Fruit fly (Drosophila melanogaster) whole organism, embryonic: ENCODE measurements around the gene ph-p.

Experiments used
- CG10431 ChIP-seq: fragments of 200-800 bp; sonication (Bioruptor generic); optimal IDR thresholded peaks from 3 replicates; lab custom pipeline; 2018; ENCODE audit warnings: missing biosample characterization, mild to moderate bottlenecking, missing genetic modification characterization
- CG13894 ChIP-seq: fragments of 200-800 bp; sonication (Bioruptor generic); optimal IDR thresholded peaks from 3 replicates; lab custom pipeline; 2018; ENCODE audit warnings: missing biosample characterization, mild to moderate bottlenecking, missing genetic modification characterization, moderate library complexity
- CG14710 ChIP-seq: fragments of 200-800 bp; sonication (Bioruptor generic); optimal IDR thresholded peaks from 3 replicates; lab custom pipeline; 2019; ENCODE audit warnings: missing biosample characterization, mild to moderate bottlenecking, missing genetic modification characterization, moderate library complexity
- CG15696 ChIP-seq: fragments of 200-800 bp; sonication (Bioruptor generic); optimal IDR thresholded peaks from 2 replicates; lab custom pipeline; 2019; ENCODE audit warnings: missing biosample characterization, mild to moderate bottlenecking, missing genetic modification characterization, moderate library complexity
- CG16813 ChIP-seq: fragments of 200-800 bp; sonication (Bioruptor generic); IDR thresholded peaks from 3 replicates; pipeline ENCODE4 v1.3.6; 2022; ENCODE audit warnings: missing biosample characterization, missing genetic modification characterization; ENCODE audit not compliant: partially characterized antibody
- CG30403 ChIP-seq: fragments of 200-800 bp; sonication (Bioruptor generic); optimal IDR thresholded peaks from 3 replicates; lab custom pipeline; 2016; ENCODE audit warnings: missing biosample characterization, missing genetic modification characterization
- CG30431 ChIP-seq: fragments of 200-800 bp; sonication (Bioruptor generic); optimal IDR thresholded peaks from 2 replicates; lab custom pipeline; 2017; ENCODE audit warnings: missing biosample characterization, missing genetic modification characterization
- CG33557 ChIP-seq: fragments of 200-800 bp; sonication (Bioruptor generic); optimal IDR thresholded peaks from 2 replicates; lab custom pipeline; 2019; ENCODE audit warnings: missing biosample characterization, mild to moderate bottlenecking, missing genetic modification characterization, moderate library complexity
- CG5180 ChIP-seq: fragments of 200-800 bp; sonication (Bioruptor generic); optimal IDR thresholded peaks from 3 replicates; lab custom pipeline; 2017; ENCODE audit warnings: missing biosample characterization, missing genetic modification characterization, mild to moderate bottlenecking, moderate library complexity, missing genetic modification reagents
- CG7745 ChIP-seq: fragments of 200-800 bp; sonication (Bioruptor generic); optimal IDR thresholded peaks from 2 replicates; lab custom pipeline; 2018; ENCODE audit warnings: missing biosample characterization, mild to moderate bottlenecking, missing genetic modification characterization, moderate library complexity
- CG7839 ChIP-seq: fragments of 200-800 bp; sonication (Bioruptor generic); optimal IDR thresholded peaks from 3 replicates; lab custom pipeline; 2018; ENCODE audit warnings: missing biosample characterization, mild to moderate bottlenecking, missing genetic modification characterization, moderate library complexity
- CG8478 ChIP-seq: fragments of >200 bp; optimal IDR thresholded peaks from 2 replicates; lab custom pipeline; 2018
- CG8924 ChIP-seq: fragments of 200-800 bp; optimal IDR thresholded peaks from 3 replicates; lab custom pipeline; 2019; ENCODE audit warnings: missing biosample characterization, mild to moderate bottlenecking, missing genetic modification characterization, moderate library complexity
- CoRest ChIP-seq: fragments of 200-800 bp; sonication (Bioruptor generic); optimal IDR thresholded peaks from 3 replicates; lab custom pipeline; 2018; ENCODE audit warnings: missing biosample characterization, mild to moderate bottlenecking, missing genetic modification characterization, moderate library complexity
- Dad ChIP-seq: fragments of 200-800 bp; sonication (Bioruptor generic); optimal IDR thresholded peaks from 3 replicates; lab custom pipeline; 2016; ENCODE audit warnings: missing biosample characterization, missing genetic modification characterization
- Dbx ChIP-seq: fragments of 200-800 bp; sonication (Bioruptor generic); IDR thresholded peaks from 3 replicates; pipeline ENCODE4 v1.3.6; 2022; ENCODE audit warnings: missing biosample characterization, missing genetic modification characterization
- Gug ChIP-seq: fragments of 200-800 bp; sonication (Bioruptor generic); IDR thresholded peaks from 4 replicates; pipeline ENCODE4 v1.3.6; 2022; ENCODE audit warnings: missing biosample characterization, missing genetic modification characterization
- Hey ChIP-seq: fragments of 200-800 bp; sonication (Bioruptor generic); optimal IDR thresholded peaks from 3 replicates; lab custom pipeline; 2018; ENCODE audit warnings: missing biosample characterization, mild to moderate bottlenecking, missing genetic modification characterization
- Hmx ChIP-seq: fragments of 200-800 bp; sonication (Bioruptor generic); optimal IDR thresholded peaks from 2 replicates; lab custom pipeline; 2016; ENCODE audit warnings: missing biosample characterization, missing genetic modification characterization
- Hsf ChIP-seq: fragments of 200-800 bp; sonication (Bioruptor generic); optimal IDR thresholded peaks from 3 replicates; lab custom pipeline; 2016; ENCODE audit warnings: missing biosample characterization, missing genetic modification characterization
- Nf-YC ChIP-seq: fragments of 200-800 bp; optimal IDR thresholded peaks from 3 replicates; lab custom pipeline; 2019; ENCODE audit warnings: missing biosample characterization, mild to moderate bottlenecking, missing genetic modification characterization, moderate library complexity
- Ptx1 ChIP-seq: fragments of 200-800 bp; sonication (Bioruptor generic); IDR thresholded peaks from 2 replicates; pipeline ENCODE4 v1.3.6; 2022; ENCODE audit warnings: missing biosample characterization, missing genetic modification characterization
- Ravus ChIP-seq: fragments of 200-800 bp; sonication (Bioruptor generic); IDR thresholded peaks from 2 replicates; pipeline ENCODE4 v1.3.6; 2022; ENCODE audit warnings: missing biosample characterization, missing genetic modification characterization
- Sox102F ChIP-seq: fragments of 200-800 bp; sonication (Bioruptor generic); optimal IDR thresholded peaks from 2 replicates; lab custom pipeline; 2018; ENCODE audit warnings: missing biosample characterization, mild to moderate bottlenecking, missing genetic modification characterization, moderate library complexity
- Usf ChIP-seq: fragments of 200-800 bp; sonication (Bioruptor generic); optimal IDR thresholded peaks from 2 replicates; lab custom pipeline; 2017; ENCODE audit warnings: missing genotype, missing biosample characterization, missing genetic modification characterization
- Xrp1 ChIP-seq: fragments of 200-800 bp; sonication (Bioruptor generic); IDR thresholded peaks from 2 replicates; pipeline ENCODE4 v1.3.6; 2022; ENCODE audit warnings: missing biosample characterization, missing genetic modification characterization
- btn ChIP-seq: fragments of 200-800 bp; sonication (Bioruptor generic); optimal IDR thresholded peaks from 2 replicates; lab custom pipeline; 2016; ENCODE audit warnings: missing biosample characterization, missing genetic modification characterization
- caup ChIP-seq: fragments of 200-800 bp; sonication (Bioruptor generic); optimal IDR thresholded peaks from 3 replicates; lab custom pipeline; 2017; ENCODE audit warnings: missing biosample characterization, mild to moderate bottlenecking, missing genetic modification characterization, moderate library complexity; ENCODE audit not compliant: severe bottlenecking
- crol ChIP-seq: fragments of 200-800 bp; sonication (Bioruptor generic); IDR thresholded peaks from 2 replicates; pipeline ENCODE4 v1.3.6; 2022; ENCODE audit warnings: missing biosample characterization, missing genetic modification characterization
- dpn ChIP-seq, 2 experiments: fragments of 200-800 bp; sonication (Bioruptor generic); optimal IDR thresholded peaks; 3 replicates each; lab custom pipeline; 2016; ENCODE audit warnings: missing biosample characterization in 2 of 2, missing genetic modification characterization in 2 of 2
- eyg ChIP-seq: fragments of 200-800 bp; sonication (Bioruptor generic); optimal IDR thresholded peaks from 3 replicates; lab custom pipeline; 2016; ENCODE audit warnings: missing biosample characterization, missing genetic modification characterization
- fd96Cb ChIP-seq: fragments of 200-800 bp; sonication (Bioruptor generic); optimal IDR thresholded peaks from 2 replicates; lab custom pipeline; 2018; ENCODE audit warnings: missing biosample characterization, mild to moderate bottlenecking, missing genetic modification characterization, moderate library complexity
- grau ChIP-seq: fragments of 200-800 bp; optimal IDR thresholded peaks from 3 replicates; lab custom pipeline; 2019; ENCODE audit warnings: missing biosample characterization, mild to moderate bottlenecking, missing genetic modification characterization, moderate library complexity
- kay ChIP-seq: fragments of 200-800 bp; sonication (Bioruptor generic); optimal IDR thresholded peaks from 2 replicates; lab custom pipeline; 2016; ENCODE audit warnings: missing biosample characterization, missing genetic modification characterization
- lab ChIP-seq: fragments of 200-800 bp; sonication (Bioruptor generic); optimal IDR thresholded peaks from 3 replicates; lab custom pipeline; 2017; ENCODE audit warnings: missing biosample characterization, missing genetic modification characterization, mild to moderate bottlenecking, moderate library complexity, missing genetic modification reagents
- nau ChIP-seq: fragments of 200-800 bp; sonication (Bioruptor generic); optimal IDR thresholded peaks from 3 replicates; lab custom pipeline; 2017; ENCODE audit warnings: missing biosample characterization, mild to moderate bottlenecking, missing genetic modification characterization, missing genetic modification reagents
- nerfin-2 ChIP-seq: fragments of 200-800 bp; sonication (Bioruptor generic); IDR thresholded peaks from 2 replicates; pipeline ENCODE4 v1.3.6; 2022; ENCODE audit warnings: missing biosample characterization, missing genetic modification characterization; ENCODE audit not compliant: partially characterized antibody
- odd ChIP-seq: fragments of 200-800 bp; sonication (Bioruptor generic); optimal IDR thresholded peaks from 2 replicates; lab custom pipeline; 2017; ENCODE audit warnings: missing biosample characterization, mild to moderate bottlenecking, missing genetic modification characterization
- pan ChIP-seq, 4 experiments: fragments of >200 bp in 3 of 4; fragments of 200-800 bp in 1 of 4; sonication (Bioruptor generic) in 1 of 4; optimal IDR thresholded peaks in 3 of 4; IDR thresholded peaks in 1 of 4; 2 replicates each; pipeline versions ENCODE4 v1.3.6 to Lab custom; 2017 to 2022; ENCODE audit warnings: missing biosample characterization in 2 of 4, missing genetic modification characterization in 2 of 4, mixed read lengths in 1 of 4
- pita ChIP-seq: fragments of 200-800 bp; sonication (Bioruptor generic); optimal IDR thresholded peaks from 2 replicates; lab custom pipeline; 2017; ENCODE audit warnings: missing biosample characterization, mild to moderate bottlenecking, missing genetic modification characterization
- shn ChIP-seq: fragments of 200-800 bp; sonication (Bioruptor generic); optimal IDR thresholded peaks from 3 replicates; lab custom pipeline; 2016; ENCODE audit warnings: missing biosample characterization, missing genetic modification characterization
- slbo ChIP-seq: fragments of 200-800 bp; sonication (Bioruptor generic); IDR thresholded peaks from 2 replicates; pipeline ENCODE4 v1.3.6; 2022; ENCODE audit warnings: missing biosample characterization, missing genetic modification characterization
- sr ChIP-seq: fragments of 200-800 bp; sonication (Bioruptor generic); IDR thresholded peaks from 3 replicates; pipeline ENCODE4 v1.3.6; 2022; ENCODE audit warnings: missing biosample characterization, missing genetic modification characterization
- tna ChIP-seq: fragments of 200-800 bp; sonication (Bioruptor generic); IDR thresholded peaks from 2 replicates; pipeline ENCODE4 v1.3.6; 2022; ENCODE audit warnings: missing biosample characterization, missing genetic modification characterization; ENCODE audit not compliant: partially characterized antibody
- tx ChIP-seq: fragments of 200-800 bp; sonication (Bioruptor generic); optimal IDR thresholded peaks from 2 replicates; lab custom pipeline; 2016; ENCODE audit warnings: missing biosample characterization, missing genetic modification characterization
- vfl ChIP-seq: fragments of 200-800 bp; sonication (Bioruptor generic); optimal IDR thresholded peaks from 2 replicates; lab custom pipeline; 2016; ENCODE audit warnings: missing biosample characterization, missing genetic modification characterization
- wek ChIP-seq: fragments of 200-800 bp; sonication (Bioruptor generic); optimal IDR thresholded peaks from 3 replicates; lab custom pipeline; 2018; ENCODE audit warnings: missing biosample characterization, mild to moderate bottlenecking, missing genetic modification characterization, moderate library complexity
- zfh1 ChIP-seq: fragments of 200-800 bp; sonication (Bioruptor generic); IDR thresholded peaks from 3 replicates; pipeline ENCODE4 v1.3.6; 2022; ENCODE audit warnings: missing biosample characterization, missing genetic modification characterization

Gene ph-p

DNA sequence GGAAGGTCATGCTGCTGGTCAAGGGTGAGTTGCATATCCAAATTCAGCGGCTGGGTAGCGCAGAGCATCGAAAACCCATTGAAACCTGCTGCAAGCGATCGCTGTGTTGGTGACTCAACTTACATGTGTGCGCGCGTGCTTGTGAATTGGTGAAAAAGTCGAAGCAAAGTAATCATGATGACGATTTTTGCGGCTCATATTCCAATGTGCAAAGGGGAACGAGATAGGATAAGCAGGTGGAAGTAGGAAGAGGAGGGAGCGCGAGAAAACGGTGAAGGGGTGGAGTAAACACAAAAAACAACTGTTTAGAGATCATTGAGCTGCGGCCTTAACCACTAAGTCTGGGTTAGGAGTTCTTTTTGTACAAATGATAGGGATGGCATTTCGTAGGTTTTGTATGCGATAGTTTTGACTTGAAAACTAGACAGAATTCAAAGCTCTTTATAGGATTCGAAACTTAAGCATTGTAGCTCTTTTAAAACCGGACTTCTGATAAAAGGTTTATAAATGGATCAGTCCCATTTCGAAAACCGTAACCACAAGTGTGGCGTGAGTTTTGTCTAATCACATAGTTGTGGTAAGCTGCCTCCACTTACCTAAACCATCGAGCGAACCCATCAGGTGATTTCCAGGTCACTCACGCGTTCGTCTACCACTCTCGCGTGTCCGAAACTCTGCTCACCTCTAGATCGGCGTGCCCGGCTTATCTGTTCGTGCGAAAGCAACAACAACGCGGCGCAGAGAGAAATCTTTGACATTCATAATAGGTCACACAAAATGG, 7.7 kb upstream of the ph-p start (continued):
- no peak for TF ChIP-seq Ravus (GFP tag; lab: Robert Waterston, UW)
- no peak for TF ChIP-seq pan (optimal IDR thresholded peaks at IDR 0.05; lab: Kevin White, UChicago)
- no peak for TF ChIP-seq pan (GFP tag; optimal IDR thresholded peaks at IDR 0.05 in 1 of 2, IDR thresholded peaks at IDR 0.05 in 1 of 2)
- TF ChIP-seq CG14710 (tag; lab: Kevin White, UChicago) = peak; percentile 2
- TF ChIP-seq Hey (tag; lab: Kevin White, UChicago) = no peak
- TF ChIP-seq pita (GFP tag; lab: Kevin White, UChicago) = no peak
- peak; percentile 41 for TF ChIP-seq lab (GFP tag; lab: Kevin White, UChicago)
- TF ChIP-seq nerfin-2 (GFP tag; lab: Robert Waterston, UW) = no peak
- peak; percentile 16 for TF ChIP-seq CG30431 (GFP tag; lab: Kevin White, UChicago)
- TF ChIP-seq Dad (GFP tag; lab: Kevin White, UChicago) = no peak
- peak; percentile 30; the same call in 1 of the 4 replicates for TF ChIP-seq Gug (GFP tag; lab: Robert Waterston, UW)
- peak; percentile 49 for TF ChIP-seq Nf-YC
- TF ChIP-seq CG13894 (tag; lab: Kevin White, UChicago) = peak; percentile 42
- TF ChIP-seq zfh1 (GFP tag; lab: Robert Waterston, UW) = peak; percentile 12; the same call in 1 of the 3 replicates
- TF ChIP-seq CG15696 (tag; lab: Kevin White, UChicago) = no peak
- peak; percentile 9 for TF ChIP-seq eyg (GFP tag; lab: Kevin White, UChicago)
- TF ChIP-seq CG16813 (GFP tag; lab: Robert Waterston, UW) = peak; percentile 77
- no peak for TF ChIP-seq fd96Cb (tag; lab: Kevin White, UChicago)
- peak; percentile 22 for TF ChIP-seq shn
- TF ChIP-seq dpn (GFP tag; optimal IDR thresholded peaks at IDR 0.05; lab: Kevin White, UChicago) = peak; percentile 15 to 66
- TF ChIP-seq kay = no peak
- TF ChIP-seq Dbx (GFP tag; lab: Robert Waterston, UW) = 0 out of 3 replicates have a peak, but pooled peaks have one; percentile 36
- no peak for TF ChIP-seq CG8478 (lab: Kevin White, UChicago)
- TF ChIP-seq Usf (GFP tag; lab: Kevin White, UChicago) = peak; percentile 36
- TF ChIP-seq btn (GFP tag; lab: Kevin White, UChicago) = no peak
- peak; percentile 45 for TF ChIP-seq CG7839
- TF ChIP-seq Hsf (GFP tag; lab: Kevin White, UChicago) = no peak
- TF ChIP-seq Ptx1 (GFP tag; lab: Robert Waterston, UW) = peak; percentile 39
- no peak for TF ChIP-seq CG7745 (tag; lab: Kevin White, UChicago)
- TF ChIP-seq vfl (GFP tag; lab: Kevin White, UChicago) = no peak
- 0 out of 2 replicates have a peak, but pooled peaks have one; percentile 5 for TF ChIP-seq Xrp1 (GFP tag; lab: Robert Waterston, UW)
- peak; percentile 42 for TF ChIP-seq CG33557
- TF ChIP-seq sr = no peak
- no peak for TF ChIP-seq CG5180 (GFP tag; lab: Kevin White, UChicago)
- no peak for TF ChIP-seq nau (GFP tag; lab: Kevin White, UChicago)
- no peak for TF ChIP-seq CG10431 (GFP tag; lab: Kevin White, UChicago)
- peak; percentile 45 for TF ChIP-seq CoRest (tag; lab: Kevin White, UChicago)
- no peak for TF ChIP-seq crol (GFP tag; lab: Robert Waterston, UW)
- TF ChIP-seq Hmx (GFP tag; lab: Kevin White, UChicago) = no peak
- no peak for TF ChIP-seq wek (GFP tag; lab: Kevin White, UChicago)
- TF ChIP-seq grau (tag; lab: Kevin White, UChicago) = peak; percentile 49
- peak; percentile 45 for TF ChIP-seq slbo (GFP tag; lab: Robert Waterston, UW)
- TF ChIP-seq CG8924 = peak; percentile 40
- peak; percentile 21 for TF ChIP-seq Sox102F (GFP tag; lab: Kevin White, UChicago)
- TF ChIP-seq odd (GFP tag; lab: Kevin White, UChicago) = no peak
- peak; percentile 50; the same call in 1 of the 2 replicates for TF ChIP-seq tna
- no peak for TF ChIP-seq tx
- TF ChIP-seq caup (GFP tag; lab: Kevin White, UChicago) = peak; percentile 7
- peak; percentile 49 for TF ChIP-seq CG30403
